Worm (Caenorhabditis elegans): ENCODE measurements around the gene clec-126.

clec-126 gene

ce11 chrII:3527460-3527859 is 8.2 kb downstream of the clec-126 start:
- TF ChIP-seq ztf-11 (tag; optimal IDR thresholded peaks at IDR 0.05): no peak
- no peak for TF ChIP-seq M03D4.4 (tag; optimal IDR thresholded peaks at IDR 0.05)
- no peak for TF ChIP-seq ces-1 (GFP tag; optimal IDR thresholded peaks at IDR 0.05)
- TF ChIP-seq hlh-1 (tag; optimal IDR thresholded peaks at IDR 0.05): no peak
- TF ChIP-seq elt-3 (tag; optimal IDR thresholded peaks at IDR 0.05): no peak
- TF ChIP-seq elt-1 (tag; optimal IDR thresholded peaks at IDR 0.05; ENCODE audit: borderline replicate concordance, insufficient read depth): no peak
- no peak for TF ChIP-seq mep-1 (tag; optimal IDR thresholded peaks at IDR 0.05)
- no peak for TF ChIP-seq nhr-237 (tag; optimal IDR thresholded peaks at IDR 0.05)
- no peak for TF ChIP-seq ham-2 (GFP tag; optimal IDR thresholded peaks at IDR 0.05)
- TF ChIP-seq cnd-1 (tag; optimal IDR thresholded peaks at IDR 0.05): no peak
- TF ChIP-seq zip-8 (tag; optimal IDR thresholded peaks at IDR 0.05): no peak
- no peak for TF ChIP-seq nhr-28 (tag; optimal IDR thresholded peaks at IDR 0.05)
- no peak for TF ChIP-seq lin-32 (GFP tag; optimal IDR thresholded peaks at IDR 0.05)
- TF ChIP-seq mab-5 (tag; optimal IDR thresholded peaks at IDR 0.05): no peak
- TF ChIP-seq nhr-2 (tag; optimal IDR thresholded peaks at IDR 0.05): no peak
- no peak for TF ChIP-seq bed-3 (GFP tag; optimal IDR thresholded peaks at IDR 0.05)
- TF ChIP-seq unc-120 (tag; optimal IDR thresholded peaks at IDR 0.05; ENCODE audit: poor library complexity, severe bottlenecking): no peak
- TF ChIP-seq ceh-39 (tag; optimal IDR thresholded peaks at IDR 0.05): no peak
- no peak for TF ChIP-seq drap-1 (GFP tag; optimal IDR thresholded peaks at IDR 0.05)

- TF ChIP-seq sem-2 (GFP tag; optimal IDR thresholded peaks at IDR 0.05) (no peak), tbx-8 (GFP tag; optimal IDR thresholded peaks at IDR 0.05) (no peak), bed-3 (GFP tag; optimal IDR thresholded peaks at IDR 0.05) (no peak), sptf-1 (tag; optimal IDR thresholded peaks at IDR 0.05) (no peak), elt-3 (tag; optimal IDR thresholded peaks at IDR 0.05) (no peak), mls-2 (tag; optimal IDR thresholded peaks at IDR 0.05) (no peak), unc-62 (GFP tag; optimal IDR thresholded peaks at IDR 0.05) (no peak), ceh-39 (tag; optimal IDR thresholded peaks at IDR 0.05) (no peak), nhr-76 (tag; optimal IDR thresholded peaks at IDR 0.05) (no peak), blmp-1 (tag; optimal IDR thresholded peaks at IDR 0.05) (no peak), hlh-1 (tag; optimal IDR thresholded peaks at IDR 0.05) (no peak)
These were observed 9.0 kb downstream of the clec-126 start, which contains the start of gene ncs-6 for ce11 chrII:3528256-3528655. Gene ncs-6 (minus strand): TSS chrII:3528516.

ce11 chrII:3540151-3540550 is 20.9 kb downstream of the clec-126 start:
- no peak for TF ChIP-seq drap-1 (GFP tag; optimal IDR thresholded peaks at IDR 0.05)
- TF ChIP-seq ham-2 (GFP tag; optimal IDR thresholded peaks at IDR 0.05): no peak
- no peak for TF ChIP-seq mab-5 (tag; optimal IDR thresholded peaks at IDR 0.05)
- TF ChIP-seq bed-3 (GFP tag; optimal IDR thresholded peaks at IDR 0.05): no peak
- no peak for TF ChIP-seq nhr-76 (tag; optimal IDR thresholded peaks at IDR 0.05)
- TF ChIP-seq lin-32 (GFP tag; optimal IDR thresholded peaks at IDR 0.05): no peak
- no peak for TF ChIP-seq ceh-43 (GFP tag; optimal IDR thresholded peaks at IDR 0.05)
- TF ChIP-seq sem-2 (GFP tag; optimal IDR thresholded peaks at IDR 0.05): no peak
- no peak for TF ChIP-seq nhr-28 (tag; optimal IDR thresholded peaks at IDR 0.05)
- no peak for TF ChIP-seq blmp-1 (tag; optimal IDR thresholded peaks at IDR 0.05)
- TF ChIP-seq unc-39 (tag; optimal IDR thresholded peaks at IDR 0.05): no peak
- no peak for TF ChIP-seq elt-1 (tag; optimal IDR thresholded peaks at IDR 0.05; ENCODE audit: borderline replicate concordance, insufficient read depth)
- TF ChIP-seq M03D4.4 (tag; optimal IDR thresholded peaks at IDR 0.05): no peak
- no peak for TF ChIP-seq ztf-11 (tag; optimal IDR thresholded peaks at IDR 0.05)
- no peak for TF ChIP-seq snpc-4 (tag; optimal IDR thresholded peaks at IDR 0.05)
- no peak for TF ChIP-seq nhr-2 (tag; optimal IDR thresholded peaks at IDR 0.05)
- TF ChIP-seq mls-2 (tag; optimal IDR thresholded peaks at IDR 0.05): no peak
- TF ChIP-seq lin-13 (tag; optimal IDR thresholded peaks at IDR 0.05): no peak

- TF ChIP-seq hlh-1 (tag; optimal IDR thresholded peaks at IDR 0.05): no peak
- TF ChIP-seq sptf-1 (tag; optimal IDR thresholded peaks at IDR 0.05): no peak
- TF ChIP-seq elt-1 (tag; optimal IDR thresholded peaks at IDR 0.05; ENCODE audit: borderline replicate concordance, insufficient read depth): no peak
- no peak for TF ChIP-seq nhr-2 (tag; optimal IDR thresholded peaks at IDR 0.05)
- TF ChIP-seq mls-2 (tag; optimal IDR thresholded peaks at IDR 0.05): no peak
- no peak for TF ChIP-seq drap-1 (GFP tag; optimal IDR thresholded peaks at IDR 0.05)
These were observed 27.2 kb downstream of the clec-126 start, which contains the start of gene apd-3 for ce11 chrII:3546381-3546931. Gene apd-3 (minus strand): TSS chrII:3546431.

ce11 chrII:3547282-3547681 is 28.0 kb downstream of the clec-126 start:
- TF ChIP-seq hlh-1 (tag; optimal IDR thresholded peaks at IDR 0.05) (peak; percentile 5), lin-32 (GFP tag; optimal IDR thresholded peaks at IDR 0.05) (no peak), ztf-11 (tag; optimal IDR thresholded peaks at IDR 0.05) (no peak), nhr-28 (tag; optimal IDR thresholded peaks at IDR 0.05) (no peak), sptf-1 (tag; optimal IDR thresholded peaks at IDR 0.05) (no peak), elt-1 (tag; optimal IDR thresholded peaks at IDR 0.05; ENCODE audit: borderline replicate concordance, insufficient read depth) (no peak), unc-62 (GFP tag; optimal IDR thresholded peaks at IDR 0.05) (no peak), nhr-2 (tag; optimal IDR thresholded peaks at IDR 0.05) (no peak), unc-120 (tag; optimal IDR thresholded peaks at IDR 0.05; ENCODE audit: poor library complexity, severe bottlenecking) (peak; percentile 68), unc-39 (tag; optimal IDR thresholded peaks at IDR 0.05) (no peak), mep-1 (tag; optimal IDR thresholded peaks at IDR 0.05) (peak; percentile 34), ceh-43 (GFP tag; optimal IDR thresholded peaks at IDR 0.05) (no peak), cnd-1 (tag; optimal IDR thresholded peaks at IDR 0.05) (peak; percentile 42), tbx-8 (GFP tag; optimal IDR thresholded peaks at IDR 0.05) (no peak), blmp-1 (tag; optimal IDR thresholded peaks at IDR 0.05) (no peak), ceh-83 (GFP tag; optimal IDR thresholded peaks at IDR 0.05) (peak; percentile 10), drap-1 (GFP tag; optimal IDR thresholded peaks at IDR 0.05) (peak; percentile 1), mab-5 (tag; optimal IDR thresholded peaks at IDR 0.05) (no peak), ham-2 (GFP tag; optimal IDR thresholded peaks at IDR 0.05) (peak; percentile 45), nhr-237 (tag; optimal IDR thresholded peaks at IDR 0.05) (no peak), zip-8 (tag; optimal IDR thresholded peaks at IDR 0.05) (no peak), snpc-4 (tag; optimal IDR thresholded peaks at IDR 0.05) (no peak), ces-1 (GFP tag; optimal IDR thresholded peaks at IDR 0.05) (peak; percentile 66), pha-4 (tag; optimal IDR thresholded peaks at IDR 0.05) (no peak)

Measured in whole organism, mixed stage, embryonic.